Fruit fly (Drosophila melanogaster) whole organism, embryonic: Measurements from ENCODE around the gene comm.

ENCODE experiments used
- Atf3 ChIP-seq: fragments of 200-800 bp; sonication (Bioruptor generic); optimal IDR thresholded peaks from 3 replicates; lab custom pipeline; 2016; ENCODE audit warnings: missing biosample characterization, missing genetic modification characterization
- Awh ChIP-seq: fragments of 200-800 bp; sonication (Bioruptor generic); IDR thresholded peaks from 2 replicates; pipeline ENCODE4, ENCODE4 v1.3.6; 2022; ENCODE audit warnings: missing biosample characterization, missing genetic modification characterization
- BtbVII ChIP-seq: fragments of 200-800 bp; sonication (Bioruptor generic); optimal IDR thresholded peaks from 3 replicates; lab custom pipeline; 2017; ENCODE audit warnings: missing biosample characterization, mild to moderate bottlenecking, missing genetic modification characterization
- CG10267 ChIP-seq: fragments of 200-800 bp; sonication (Bioruptor generic); optimal IDR thresholded peaks from 2 replicates; lab custom pipeline; 2018; ENCODE audit warnings: missing biosample characterization, mild to moderate bottlenecking, missing genetic modification characterization, moderate library complexity
- CG10366 ChIP-seq: fragments of 200-800 bp; sonication (Bioruptor generic); IDR thresholded peaks from 2 replicates; pipeline ENCODE4 v1.3.6; 2022; ENCODE audit warnings: missing biosample characterization, missing genetic modification characterization
- CG10959 ChIP-seq: fragments of 200-800 bp; sonication (Bioruptor generic); IDR thresholded peaks from 2 replicates; pipeline ENCODE4 v1.3.6; 2022; ENCODE audit warnings: missing biosample characterization, missing genetic modification characterization
- CG11696 ChIP-seq: fragments of 200-800 bp; sonication (Bioruptor generic); IDR thresholded peaks from 2 replicates; pipeline ENCODE4 v1.3.6; 2022; ENCODE audit warnings: missing biosample characterization, missing genetic modification characterization
- CG15011 ChIP-seq: fragments of 200-800 bp; sonication (Bioruptor generic); optimal IDR thresholded peaks from 3 replicates; lab custom pipeline; 2018; ENCODE audit warnings: missing biosample characterization, mild to moderate bottlenecking, missing genetic modification characterization
- CG1529 ChIP-seq: fragments of 200-800 bp; sonication (Bioruptor generic); optimal IDR thresholded peaks from 3 replicates; lab custom pipeline; 2018; ENCODE audit warnings: missing biosample characterization, missing genetic modification characterization
- CG1602 ChIP-seq: fragments of 200-800 bp; sonication (Bioruptor generic); optimal IDR thresholded peaks from 3 replicates; lab custom pipeline; 2016; ENCODE audit warnings: missing biosample characterization, missing genetic modification characterization
- CG17612 ChIP-seq: fragments of 200-800 bp; sonication (Bioruptor generic); IDR thresholded peaks from 2 replicates; pipeline ENCODE4 v1.3.6; 2022; ENCODE audit warnings: missing biosample characterization, missing genetic modification characterization
- CG18011 ChIP-seq: fragments of 200-800 bp; sonication (Bioruptor generic); optimal IDR thresholded peaks from 2 replicates; lab custom pipeline; 2017; ENCODE audit warnings: missing biosample characterization, missing genetic modification characterization, mild to moderate bottlenecking, moderate library complexity, missing genotype
- CG32532 ChIP-seq: fragments of 200-800 bp; sonication (Bioruptor generic); IDR thresholded peaks from 2 replicates; pipeline ENCODE4 v1.3.6; 2022; ENCODE audit warnings: missing biosample characterization, missing genetic modification characterization
- CG3281 ChIP-seq: fragments of 200-800 bp; sonication (Bioruptor generic); optimal IDR thresholded peaks from 3 replicates; lab custom pipeline; 2017; ENCODE audit warnings: missing biosample characterization, mild to moderate bottlenecking, missing genetic modification characterization
- CG34422 ChIP-seq: fragments of 200-800 bp; sonication (Bioruptor generic); IDR thresholded peaks from 3 replicates; pipeline ENCODE4 v1.3.6; 2022; ENCODE audit warnings: missing biosample characterization, missing genetic modification characterization
- CG4424 ChIP-seq: fragments of 200-800 bp; sonication (Bioruptor generic); optimal IDR thresholded peaks from 3 replicates; lab custom pipeline; 2016; ENCODE audit warnings: missing biosample characterization, missing genetic modification characterization
- CG5245 ChIP-seq: fragments of 200-800 bp; sonication (Bioruptor generic); optimal IDR thresholded peaks from 3 replicates; lab custom pipeline; 2016; ENCODE audit warnings: missing biosample characterization, missing genetic modification characterization
- CG6254 ChIP-seq: fragments of 200-800 bp; sonication (Bioruptor generic); optimal IDR thresholded peaks from 3 replicates; lab custom pipeline; 2017; ENCODE audit warnings: mild to moderate bottlenecking, missing biosample characterization, missing genetic modification reagents, missing genetic modification characterization
- CG6654 ChIP-seq: fragments of 200-800 bp; sonication (Bioruptor generic); optimal IDR thresholded peaks from 2 replicates; lab custom pipeline; 2017; ENCODE audit warnings: missing biosample characterization, mild to moderate bottlenecking, missing genetic modification characterization
- CG6765 ChIP-seq: fragments of 200-800 bp; sonication (Bioruptor generic); optimal IDR thresholded peaks from 3 replicates; lab custom pipeline; 2017; ENCODE audit warnings: missing biosample characterization, mild to moderate bottlenecking, missing genetic modification characterization
- CG7556 ChIP-seq: fragments of 200-800 bp; sonication (Bioruptor generic); optimal IDR thresholded peaks from 2 replicates; lab custom pipeline; 2017; ENCODE audit warnings: missing biosample characterization, mild to moderate bottlenecking, missing genetic modification characterization
- CG7839 ChIP-seq: fragments of 200-800 bp; sonication (Bioruptor generic); optimal IDR thresholded peaks from 3 replicates; lab custom pipeline; 2018; ENCODE audit warnings: missing biosample characterization, mild to moderate bottlenecking, missing genetic modification characterization, moderate library complexity
- CG8478 ChIP-seq: fragments of >200 bp; optimal IDR thresholded peaks from 2 replicates; lab custom pipeline; 2018
- CG8924 ChIP-seq: fragments of 200-800 bp; optimal IDR thresholded peaks from 3 replicates; lab custom pipeline; 2019; ENCODE audit warnings: missing biosample characterization, mild to moderate bottlenecking, missing genetic modification characterization, moderate library complexity
- CG9437 ChIP-seq: fragments of 200-800 bp; sonication (Bioruptor generic); optimal IDR thresholded peaks from 2 replicates; lab custom pipeline; 2018; ENCODE audit warnings: missing biosample characterization, mild to moderate bottlenecking, missing genetic modification characterization
- CG9817 ChIP-seq: fragments of 200-800 bp; sonication (Bioruptor generic); optimal IDR thresholded peaks from 2 replicates; lab custom pipeline; 2018; ENCODE audit warnings: missing biosample characterization, mild to moderate bottlenecking, missing genetic modification characterization, moderate library complexity
- Fer3 ChIP-seq: fragments of 200-800 bp; sonication (Bioruptor generic); optimal IDR thresholded peaks from 2 replicates; lab custom pipeline; 2018; ENCODE audit warnings: missing biosample characterization, mild to moderate bottlenecking, missing genetic modification characterization, moderate library complexity
- GATAe ChIP-seq: fragments of 200-800 bp; sonication (Bioruptor generic); conservative IDR thresholded peaks from 2 replicates; pipeline ENCODE4 v1.3.6; 2022; ENCODE audit warnings: missing biosample characterization, missing genetic modification characterization
- HmgZ ChIP-seq: fragments of 200-800 bp; sonication (Bioruptor generic); optimal IDR thresholded peaks from 2 replicates; lab custom pipeline; 2018; ENCODE audit warnings: missing biosample characterization, mild to moderate bottlenecking, missing genetic modification characterization
- Myb ChIP-seq: fragments of 200-800 bp; sonication (Bioruptor generic); optimal IDR thresholded peaks from 2 replicates; lab custom pipeline; 2016; ENCODE audit warnings: missing biosample characterization, missing genetic modification characterization
- Nf-YA ChIP-seq: fragments of 200-800 bp; sonication (Bioruptor generic); IDR thresholded peaks from 2 replicates; pipeline ENCODE4 v1.3.6; 2022; ENCODE audit warnings: missing biosample characterization, missing genetic modification characterization
- Opbp ChIP-seq: fragments of 200-800 bp; sonication (Bioruptor generic); IDR thresholded peaks from 3 replicates; pipeline ENCODE4 v1.3.6; 2022; ENCODE audit warnings: missing biosample characterization, missing genetic modification characterization; ENCODE audit not compliant: partially characterized antibody
- Six4 ChIP-seq: fragments of 200-800 bp; sonication (Bioruptor generic); optimal IDR thresholded peaks from 2 replicates; lab custom pipeline; 2016; ENCODE audit warnings: missing biosample characterization, missing genetic modification characterization
- ab ChIP-seq: fragments of 200-800 bp; sonication (Bioruptor generic); optimal IDR thresholded peaks from 2 replicates; lab custom pipeline; 2016; ENCODE audit warnings: missing biosample characterization, missing genetic modification characterization
- al ChIP-seq: fragments of 200-800 bp; sonication (Bioruptor generic); IDR thresholded peaks from 2 replicates; pipeline ENCODE4 v1.3.6; 2022; ENCODE audit warnings: missing biosample characterization, missing genetic modification characterization
- ap ChIP-seq: fragments of 200-800 bp; sonication (Bioruptor generic); IDR thresholded peaks from 2 replicates; pipeline ENCODE4 v1.3.6; 2022; ENCODE audit warnings: missing biosample characterization, missing genetic modification characterization
- ase ChIP-seq: fragments of 200-800 bp; sonication (Bioruptor generic); IDR thresholded peaks from 3 replicates; pipeline ENCODE4 v1.3.6; 2022; ENCODE audit warnings: missing biosample characterization, missing genetic modification characterization
- ash1 ChIP-seq: fragments of 200-800 bp; sonication (Bioruptor generic); optimal IDR thresholded peaks from 2 replicates; lab custom pipeline; 2018; ENCODE audit warnings: missing biosample characterization, mild to moderate bottlenecking, missing genetic modification characterization
- croc ChIP-seq: fragments of 200-800 bp; sonication (Bioruptor generic); conservative IDR thresholded peaks from 3 replicates; pipeline ENCODE4 v1.3.6; 2022; ENCODE audit warnings: missing biosample characterization, missing genetic modification characterization
- danr ChIP-seq: fragments of 200-800 bp; sonication (Bioruptor generic); IDR thresholded peaks from 2 replicates; pipeline ENCODE4 v1.3.6; 2022; ENCODE audit warnings: missing biosample characterization, missing genetic modification characterization
- fd96Cb ChIP-seq: fragments of 200-800 bp; sonication (Bioruptor generic); optimal IDR thresholded peaks from 2 replicates; lab custom pipeline; 2018; ENCODE audit warnings: missing biosample characterization, mild to moderate bottlenecking, missing genetic modification characterization, moderate library complexity
- gce ChIP-seq: fragments of 200-800 bp; sonication (Bioruptor generic); IDR thresholded peaks from 3 replicates; pipeline ENCODE4 v1.3.6; 2022; ENCODE audit warnings: missing biosample characterization, missing genetic modification characterization
- gsb-n ChIP-seq: fragments of 200-800 bp; sonication (Bioruptor generic); optimal IDR thresholded peaks from 3 replicates; lab custom pipeline; 2018; ENCODE audit warnings: missing biosample characterization, mild to moderate bottlenecking, missing genetic modification characterization
- insv ChIP-seq, 2 experiments: fragments of 200-800 bp; sonication (Bioruptor generic); optimal IDR thresholded peaks; 3 replicates each; lab custom pipeline; 2016 to 2018; ENCODE audit warnings: missing biosample characterization in 2 of 2, missing genetic modification characterization in 2 of 2
- phol ChIP-seq: fragments of 200-800 bp; sonication (Bioruptor generic); optimal IDR thresholded peaks from 3 replicates; lab custom pipeline; 2018; ENCODE audit warnings: missing biosample characterization, mild to moderate bottlenecking, missing genetic modification characterization, moderate library complexity
- pnt ChIP-seq: fragments of 200-800 bp; sonication (Bioruptor generic); optimal IDR thresholded peaks from 3 replicates; lab custom pipeline; 2016; ENCODE audit warnings: missing biosample characterization, missing genetic modification characterization
- sd ChIP-seq: fragments of 200-800 bp; sonication (Bioruptor generic); optimal IDR thresholded peaks from 3 replicates; lab custom pipeline; 2018; ENCODE audit warnings: missing biosample characterization, mild to moderate bottlenecking, missing genetic modification characterization, moderate library complexity
- tap ChIP-seq: fragments of 200-800 bp; optimal IDR thresholded peaks from 3 replicates; lab custom pipeline; 2019; ENCODE audit warnings: missing biosample characterization, mild to moderate bottlenecking, missing genetic modification characterization, moderate library complexity
- tio ChIP-seq: fragments of 200-800 bp; sonication (Bioruptor generic); optimal IDR thresholded peaks from 2 replicates; lab custom pipeline; 2017; ENCODE audit warnings: missing biosample characterization, missing genetic modification characterization, inconsistent platforms
- trem ChIP-seq: fragments of 200-800 bp; optimal IDR thresholded peaks from 3 replicates; lab custom pipeline; 2019; ENCODE audit warnings: missing biosample characterization, mild to moderate bottlenecking, missing genetic modification characterization, moderate library complexity
- trh ChIP-seq: fragments of 200-800 bp; sonication (Bioruptor generic); optimal IDR thresholded peaks from 2 replicates; lab custom pipeline; 2016; ENCODE audit warnings: missing biosample characterization, missing genetic modification characterization
- zen2 ChIP-seq: fragments of 200-800 bp; sonication (Bioruptor generic); IDR thresholded peaks from 3 replicates; pipeline ENCODE4 v1.3.6; 2022; ENCODE audit warnings: missing biosample characterization, missing genetic modification characterization; ENCODE audit not compliant: partially characterized antibody

comm gene

dm6 chr3L:15772239-15772638 is 44.0 kb upstream of the comm start (continued):
- TF ChIP-seq CG1602 (GFP tag; lab: Kevin White, UChicago) (no peak), CG34422 (GFP tag; lab: Robert Waterston, UW) (no peak), gsb-n (tag; lab: Kevin White, UChicago) (no peak), Awh (no peak), CG7839 (tag; lab: Kevin White, UChicago) (no peak), CG4424 (no peak), CG10959 (GFP tag; lab: Robert Waterston, UW) (no peak), CG32532 (GFP tag; lab: Robert Waterston, UW) (no peak), pnt (no peak), CG8478 (lab: Kevin White, UChicago) (no peak), croc (GFP tag; lab: Robert Waterston, UW) (no peak), Opbp (no peak)
- TF ChIP-seq, all 482 proteins: peak for 12

dm6 chr3L:15771565-15771964 is 43.3 kb upstream of the comm start:
- TF ChIP-seq Myb (GFP tag; lab: Kevin White, UChicago) (no peak), CG6765 (no peak), Nf-YA (GFP tag; lab: Robert Waterston, UW) (no peak), CG15011 (GFP tag; lab: Kevin White, UChicago) (no peak), zen2 (GFP tag; lab: Robert Waterston, UW) (no peak), ab (no peak), CG9817 (no peak), GATAe (no peak), CG6254 (GFP tag; lab: Kevin White, UChicago) (no peak), fd96Cb (tag; lab: Kevin White, UChicago) (no peak), CG6654 (GFP tag; lab: Kevin White, UChicago) (no peak), CG10366 (GFP tag; lab: Robert Waterston, UW) (no peak), CG18011 (GFP tag; lab: Kevin White, UChicago) (no peak), CG3281 (GFP tag; lab: Kevin White, UChicago) (peak; percentile 48), danr (no peak), CG1602 (GFP tag; lab: Kevin White, UChicago) (no peak), trh (GFP tag; lab: Kevin White, UChicago) (no peak), al (GFP tag; lab: Robert Waterston, UW) (no peak), ase (GFP tag; lab: Robert Waterston, UW) (no peak), tap (no peak), CG8924 (no peak), CG10267 (tag; lab: Kevin White, UChicago) (no peak), Atf3 (GFP tag; lab: Kevin White, UChicago) (no peak), CG7556 (peak; percentile 11), CG11696 (GFP tag; lab: Robert Waterston, UW) (no peak), HmgZ (no peak), CG8478 (lab: Kevin White, UChicago) (no peak), CG5245 (no peak), insv (GFP tag; optimal IDR thresholded peaks at IDR 0.05; lab: Kevin White, UChicago) (no peak), gce (GFP tag; lab: Robert Waterston, UW) (no peak), sd (tag; lab: Kevin White, UChicago) (no peak), CG17612 (GFP tag; lab: Robert Waterston, UW) (no peak), ap (GFP tag; lab: Robert Waterston, UW) (no peak), ash1 (GFP tag; lab: Kevin White, UChicago) (no peak), Fer3 (tag; lab: Kevin White, UChicago) (no peak), phol (peak; percentile 10), BtbVII (GFP tag; lab: Kevin White, UChicago) (no peak), CG9437 (GFP tag; lab: Kevin White, UChicago) (no peak), tio (GFP tag; lab: Kevin White, UChicago) (no peak), CG1529 (no peak), trem (tag; lab: Kevin White, UChicago) (no peak), Six4 (no peak)
